Worm (Caenorhabditis elegans): ENCODE data around the gene copg-1.
A peak's percentile ranks its signal among the peaks of the same experiment; 100 is the strongest.

The copg-1 gene

DNA sequence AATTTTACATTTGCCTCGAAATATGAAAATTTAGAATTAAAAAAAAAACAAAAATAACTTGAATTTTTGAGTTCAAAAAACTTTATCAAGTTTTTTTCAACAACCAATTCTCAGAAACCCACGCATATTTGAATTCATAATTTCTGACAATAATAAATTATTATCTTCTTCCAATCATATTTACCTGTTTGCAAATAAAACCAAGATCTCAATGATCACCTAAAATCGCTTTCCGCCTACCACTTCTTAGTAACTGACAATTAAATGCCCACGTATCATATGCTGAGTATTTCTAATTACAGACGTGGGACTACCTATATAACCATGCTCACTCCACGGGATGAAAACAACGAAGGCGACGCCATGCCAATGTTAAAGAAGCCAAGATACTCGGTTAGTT lies 10.0 kb downstream of the copg-1 start, which contains the start of gene pps-1:
Gene pps-1, plus strand, starts transcription at position 301 of the 400 bp plus-strand sequence.
- TF ChIP-seq pax-1 (tag; optimal IDR thresholded peaks at IDR 0.05) (no peak), unc-3 (GFP tag; conservative IDR thresholded peaks at IDR 0.05) (no peak), unc-3 (tag; optimal IDR thresholded peaks at IDR 0.05) (no peak), lim-6 (tag; optimal IDR thresholded peaks at IDR 0.05) (no peak), rnt-1 (tag; optimal IDR thresholded peaks at IDR 0.05) (no peak), npax-4 (tag; optimal IDR thresholded peaks at IDR 0.05) (no peak), ahr-1 (tag; optimal IDR thresholded peaks at IDR 0.05) (no peak), nhr-11 (tag; optimal IDR thresholded peaks at IDR 0.05) (no peak), dmd-4 (tag; optimal IDR thresholded peaks at IDR 0.05; ENCODE audit: borderline replicate concordance) (no peak), C38D4.7 (GFP tag; optimal IDR thresholded peaks at IDR 0.05) (no peak), elt-2 (tag; optimal IDR thresholded peaks at IDR 0.05) (no peak), pha-2 (tag; optimal IDR thresholded peaks at IDR 0.05) (no peak), tbx-7 (tag; optimal IDR thresholded peaks at IDR 0.05) (no peak), ceh-6 (GFP tag; optimal IDR thresholded peaks at IDR 0.05) (no peak), C08G9.2 (tag; optimal IDR thresholded peaks at IDR 0.05) (no peak), ceh-19 (GFP tag; optimal IDR thresholded peaks at IDR 0.05) (no peak), ets-4 (tag; optimal IDR thresholded peaks at IDR 0.05) (no peak), pat-9 (tag; optimal IDR thresholded peaks at IDR 0.05) (no peak), eyg-1 (tag; optimal IDR thresholded peaks at IDR 0.05) (no peak)

DNA sequence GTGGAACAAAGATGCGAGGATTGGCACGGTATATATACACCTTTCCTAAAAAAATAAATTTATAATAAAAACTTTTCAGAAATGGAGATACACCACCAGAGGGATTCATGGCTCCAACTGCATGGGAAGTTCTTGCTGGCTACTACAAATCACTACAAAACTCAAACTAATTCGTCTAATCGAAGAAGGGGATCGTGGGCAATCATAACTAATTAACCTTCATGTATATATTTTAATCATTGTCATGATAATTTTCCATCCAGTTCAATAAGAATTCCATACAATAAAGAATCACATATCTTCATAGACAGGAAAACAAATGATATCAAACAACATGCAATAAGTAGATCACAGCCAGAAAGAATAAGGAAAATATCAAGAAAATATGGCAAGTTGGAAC lies 12.3 kb downstream of the copg-1 start:
- no peak for TF ChIP-seq C08G9.2 (tag; optimal IDR thresholded peaks at IDR 0.05)

DNA sequence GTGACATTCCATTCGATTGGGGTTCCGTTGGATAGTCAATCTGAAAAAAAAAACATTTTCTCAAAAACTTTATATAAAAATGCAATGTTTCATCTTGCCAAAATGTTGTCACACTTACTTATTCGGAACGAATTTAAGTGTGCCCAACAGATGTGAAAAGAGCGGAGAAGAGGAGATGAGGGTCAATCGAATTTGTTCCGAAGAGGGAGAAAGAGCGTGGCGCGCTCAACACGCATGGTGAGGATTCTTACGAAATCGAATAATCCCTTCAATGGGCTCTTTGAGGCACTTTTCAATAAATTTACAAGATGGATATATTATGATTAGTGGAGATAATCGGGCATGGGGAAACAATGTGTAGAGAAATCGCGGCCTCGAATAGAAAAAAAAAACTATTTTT lies 19.1 kb downstream of the copg-1 start:
- peak; percentile 100 for TF ChIP-seq unc-42 (tag; optimal IDR thresholded peaks at IDR 0.05)
- no peak for TF ChIP-seq unc-3 (GFP tag; conservative IDR thresholded peaks at IDR 0.05)
- TF ChIP-seq unc-3 (tag; optimal IDR thresholded peaks at IDR 0.05): no peak
- TF ChIP-seq ceh-31 (tag; optimal IDR thresholded peaks at IDR 0.05): no peak
- TF ChIP-seq hlh-15 (tag; optimal IDR thresholded peaks at IDR 0.05): no peak

DNA sequence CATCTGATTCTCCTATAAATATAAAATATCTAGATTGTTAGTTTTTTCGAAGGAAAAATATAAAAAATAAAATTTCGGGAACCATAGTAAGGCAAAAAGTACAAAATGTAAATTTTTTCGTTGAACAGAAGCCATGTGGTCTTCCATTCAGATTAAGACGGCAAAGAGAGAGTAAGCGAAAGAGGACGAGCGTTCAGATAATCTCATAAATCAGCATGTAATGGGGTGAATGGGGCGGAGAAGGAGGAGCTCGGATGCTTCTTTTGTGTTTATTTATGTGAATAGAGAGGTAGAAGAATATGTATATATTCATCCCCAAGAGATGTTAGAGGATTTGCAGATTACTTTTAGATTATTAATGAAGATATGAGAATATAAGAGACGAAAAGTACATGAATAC lies 22.6 kb downstream of the copg-1 start, which contains the start of gene pxf-1:
Gene pxf-1, minus strand, starts transcription at position 14 of the 400 bp plus-strand sequence.
- TF ChIP-seq ceh-31 (tag; optimal IDR thresholded peaks at IDR 0.05) (no peak), unc-42 (tag; optimal IDR thresholded peaks at IDR 0.05) (peak; percentile 24)

DNA sequence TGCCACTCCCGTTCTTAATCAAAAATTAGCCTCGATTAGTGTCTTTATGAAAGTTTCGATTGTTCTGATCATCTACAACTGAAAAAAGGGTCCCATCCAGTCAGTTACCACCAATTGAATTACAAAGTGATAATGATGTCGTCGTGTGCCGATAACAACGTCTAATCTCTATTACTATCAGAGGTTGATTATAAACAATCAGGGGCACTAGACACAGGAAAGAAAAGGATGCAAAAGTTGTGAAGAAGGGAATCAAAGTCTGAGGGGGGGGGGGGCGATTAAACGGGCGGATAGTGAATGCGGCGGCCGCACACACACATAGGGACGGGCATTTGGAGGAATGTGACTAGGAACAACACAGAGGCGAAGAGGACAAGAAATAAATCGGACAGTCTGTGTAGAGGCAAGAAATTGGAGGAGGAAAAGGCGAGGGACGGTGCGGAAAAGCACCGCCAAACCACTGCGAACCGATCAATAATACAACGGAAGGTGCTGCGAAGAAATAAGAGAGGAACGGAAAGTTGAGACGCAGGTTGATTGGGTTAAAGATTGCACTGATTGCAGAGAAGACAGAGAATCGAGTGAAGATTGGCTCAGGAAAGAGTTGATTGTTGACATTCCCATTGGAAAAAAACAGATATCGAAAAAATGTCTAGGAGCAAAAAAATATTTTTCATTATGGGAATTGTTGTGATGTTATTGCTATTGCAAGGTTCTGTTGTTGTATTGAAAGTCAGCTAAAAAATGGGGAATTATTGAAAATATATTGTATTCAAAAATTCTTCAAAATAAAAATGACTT lies 23.4 kb downstream of the copg-1 start:
- TF ChIP-seq C08G9.2 (tag; optimal IDR thresholded peaks at IDR 0.05) (peak; percentile 50), T23F11.4 (GFP tag; optimal IDR thresholded peaks at IDR 0.05) (no peak), rnt-1 (tag; optimal IDR thresholded peaks at IDR 0.05) (peak; percentile 43), dve-1 (tag; optimal IDR thresholded peaks at IDR 0.05) (no peak), ceh-31 (tag; optimal IDR thresholded peaks at IDR 0.05) (peak; percentile 1), pqm-1 (tag; optimal IDR thresholded peaks at IDR 0.05) (peak; percentile 25), syd-9 (tag; optimal IDR thresholded peaks at IDR 0.05) (peak; percentile 9), che-1 (tag; optimal IDR thresholded peaks at IDR 0.05) (peak; percentile 27), tbx-2 (tag; optimal IDR thresholded peaks at IDR 0.05) (peak; percentile 47), elt-2 (tag; optimal IDR thresholded peaks at IDR 0.05) (peak; percentile 92), ceh-9 (tag; optimal IDR thresholded peaks at IDR 0.05) (no peak), nfya-1 (tag; optimal IDR thresholded peaks at IDR 0.05) (peak; percentile 39), ceh-45 (GFP tag; IDR thresholded peaks at IDR 0.05) (no peak), hlh-30 (tag; optimal IDR thresholded peaks at IDR 0.05; ENCODE audit: insufficient read depth) (no peak), madf-2 (tag; optimal IDR thresholded peaks at IDR 0.05) (no peak)
